Worm (Caenorhabditis elegans) whole organism, L2 larva: ENCODE results near the gene pals-29.
"Not testable (repeated sequence)": the region's sequence is repeated elsewhere in the genome, so short reads cannot be mapped to it uniquely, and the experiment has no call there.

Experiments
- C34F6.9 ChIP-seq: fragments of 150-350 bp; optimal IDR thresholded peaks from 2 replicates; lab custom pipeline; 2014; ENCODE audit warnings: missing biosample characterization, missing genetic modification characterization
- F13H6.1 ChIP-seq: sonication (generic microtip); optimal IDR thresholded peaks from 2 replicates; lab custom pipeline; 2016; ENCODE audit warnings: missing genetic modification characterization, missing compliant biosample characterization
- R02D3.7 ChIP-seq: fragments of 150-350 bp; optimal IDR thresholded peaks from 2 replicates; lab custom pipeline; 2014; ENCODE audit warnings: missing biosample characterization, missing genetic modification characterization
- Y55F3AM.14 ChIP-seq: fragments of 200-800 bp; sonication (Bioruptor generic); optimal IDR thresholded peaks from 2 replicates; lab custom pipeline; 2018; ENCODE audit warnings: mild to moderate bottlenecking, missing genetic modification characterization, missing compliant biosample characterization
- ZK546.5 ChIP-seq: sonication (generic microtip); optimal IDR thresholded peaks from 2 replicates; lab custom pipeline; 2017; ENCODE audit warnings: missing biosample characterization, missing genetic modification characterization
- alr-1 ChIP-seq: fragments of 150-350 bp; optimal IDR thresholded peaks from 2 replicates; lab custom pipeline; 2014; ENCODE audit warnings: missing biosample characterization, missing genetic modification characterization
- aly-2 ChIP-seq: fragments of 150-350 bp; optimal IDR thresholded peaks from 2 replicates; lab custom pipeline; 2014; ENCODE audit warnings: missing biosample characterization, missing genetic modification characterization
- blmp-1 ChIP-seq: sonication (generic microtip); optimal IDR thresholded peaks from 2 replicates; lab custom pipeline; 2017; ENCODE audit warnings: missing genetic modification characterization, mild to moderate bottlenecking, missing compliant biosample characterization, antibody characterized with exemption, moderate library complexity; ENCODE audit not compliant: insufficient read depth
- ceh-16 ChIP-seq: fragments of 150-350 bp; optimal IDR thresholded peaks from 2 replicates; lab custom pipeline; 2014; ENCODE audit warnings: missing biosample characterization, missing genetic modification characterization
- ceh-82 ChIP-seq: fragments of 150-350 bp; optimal IDR thresholded peaks from 2 replicates; lab custom pipeline; 2014; ENCODE audit warnings: missing biosample characterization, missing genetic modification characterization
- crh-2 ChIP-seq: sonication (generic microtip); optimal IDR thresholded peaks from 2 replicates; lab custom pipeline; 2017; ENCODE audit warnings: missing biosample characterization, missing genetic modification characterization
- dmd-4 ChIP-seq: sonication (generic microtip); optimal IDR thresholded peaks from 2 replicates; lab custom pipeline; 2017; ENCODE audit warnings: missing biosample characterization, missing genetic modification characterization
- elt-1 ChIP-seq: fragments of 150-350 bp; optimal IDR thresholded peaks from 2 replicates; lab custom pipeline; 2014; ENCODE audit warnings: missing biosample characterization, missing genetic modification characterization
- elt-3 ChIP-seq: sonication (generic microtip); optimal IDR thresholded peaks from 2 replicates; lab custom pipeline; 2017; ENCODE audit warnings: missing biosample characterization, missing genetic modification characterization
- fos-1 ChIP-seq: fragments of 150-350 bp; optimal IDR thresholded peaks from 2 replicates; lab custom pipeline; 2014; ENCODE audit warnings: missing biosample characterization, missing genetic modification characterization
- lin-13 ChIP-seq: fragments of 150-350 bp; optimal IDR thresholded peaks from 2 replicates; lab custom pipeline; 2014; ENCODE audit warnings: missing biosample characterization, missing genetic modification reagents, missing genetic modification characterization
- lin-39 ChIP-seq: fragments of 150-350 bp; optimal IDR thresholded peaks from 2 replicates; lab custom pipeline; 2014; ENCODE audit warnings: missing biosample characterization, missing genetic modification reagents, missing genetic modification characterization
- lsy-2 ChIP-seq, 2 experiments: fragments of 150-350 bp in 1 of 2; sonication (generic microtip) in 1 of 2; optimal IDR thresholded peaks; 2 replicates each; lab custom pipeline; 2014 to 2017; ENCODE audit warnings: missing biosample characterization in 2 of 2, missing genetic modification characterization in 2 of 2
- mab-5 ChIP-seq: fragments of 150-350 bp; optimal IDR thresholded peaks from 2 replicates; lab custom pipeline; 2014; ENCODE audit warnings: missing biosample characterization, missing genetic modification characterization
- mbf-1 ChIP-seq: sonication (generic microtip); optimal IDR thresholded peaks from 2 replicates; lab custom pipeline; 2017; ENCODE audit warnings: missing biosample characterization, missing genetic modification characterization
- mdl-1 ChIP-seq, 2 experiments: fragments of 150-350 bp in 1 of 2; sonication (generic microtip) in 1 of 2; optimal IDR thresholded peaks; 2 replicates each; lab custom pipeline; 2017; ENCODE audit warnings: missing biosample characterization in 2 of 2, missing genetic modification characterization in 2 of 2
- nhr-10 ChIP-seq: sonication (generic microtip); optimal IDR thresholded peaks from 2 replicates; lab custom pipeline; 2017; ENCODE audit warnings: missing biosample characterization, missing genetic modification characterization
- nhr-11 ChIP-seq: fragments of 150-350 bp; optimal IDR thresholded peaks from 2 replicates; lab custom pipeline; 2014; ENCODE audit warnings: missing biosample characterization, missing genetic modification characterization
- nhr-12 ChIP-seq: fragments of 150-350 bp; optimal IDR thresholded peaks from 2 replicates; lab custom pipeline; 2014; ENCODE audit warnings: missing biosample characterization, missing genetic modification characterization
- nhr-129 ChIP-seq: fragments of 150-350 bp; optimal IDR thresholded peaks from 2 replicates; lab custom pipeline; 2014; ENCODE audit warnings: missing biosample characterization, missing genetic modification characterization
- nhr-21 ChIP-seq: fragments of 150-350 bp; optimal IDR thresholded peaks from 2 replicates; lab custom pipeline; 2014; ENCODE audit warnings: missing biosample characterization, missing genetic modification characterization
- nhr-23 ChIP-seq: fragments of 150-350 bp; optimal IDR thresholded peaks from 2 replicates; lab custom pipeline; 2014; ENCODE audit warnings: missing biosample characterization, missing genetic modification reagents, missing genetic modification characterization
- nhr-237 ChIP-seq: fragments of 150-350 bp; optimal IDR thresholded peaks from 2 replicates; lab custom pipeline; 2014; ENCODE audit warnings: missing biosample characterization, missing genetic modification characterization
- nhr-6 ChIP-seq: fragments of 150-350 bp; optimal IDR thresholded peaks from 2 replicates; lab custom pipeline; 2014; ENCODE audit warnings: missing biosample characterization, missing genetic modification characterization
- nhr-77 ChIP-seq: fragments of 150-350 bp; optimal IDR thresholded peaks from 2 replicates; lab custom pipeline; 2014; ENCODE audit warnings: missing biosample characterization, missing genetic modification characterization
- peb-1 ChIP-seq: fragments of 150-350 bp; optimal IDR thresholded peaks from 2 replicates; lab custom pipeline; 2014; ENCODE audit warnings: missing biosample characterization, missing genetic modification characterization
- skn-1 ChIP-seq: sonication (generic microtip); optimal IDR thresholded peaks from 2 replicates; lab custom pipeline; 2017; ENCODE audit warnings: missing biosample characterization, missing genetic modification characterization
- sma-3 ChIP-seq: sonication (generic microtip); optimal IDR thresholded peaks from 2 replicates; lab custom pipeline; 2016; ENCODE audit warnings: missing genetic modification reagents, missing genetic modification characterization, missing compliant biosample characterization
- sma-9 ChIP-seq, 2 experiments: fragments of 150-350 bp in 1 of 2; sonication (generic microtip) in 1 of 2; optimal IDR thresholded peaks; 2 replicates each; lab custom pipeline; 2014 to 2016; ENCODE audit warnings: missing genetic modification characterization in 2 of 2, mild to moderate bottlenecking in 1 of 2, missing biosample characterization in 1 of 2, missing compliant biosample characterization in 1 of 2, missing genetic modification reagents in 1 of 2, moderate library complexity in 1 of 2
- snpc-4 ChIP-seq: fragments of 150-350 bp; optimal IDR thresholded peaks from 2 replicates; lab custom pipeline; 2014; ENCODE audit warnings: missing biosample characterization, missing genetic modification characterization
- unc-39 ChIP-seq: fragments of 150-350 bp; optimal IDR thresholded peaks from 2 replicates; lab custom pipeline; 2014; ENCODE audit warnings: missing biosample characterization, missing genetic modification characterization
- unc-55 ChIP-seq: fragments of 150-350 bp; sonication (generic microtip); optimal IDR thresholded peaks from 3 replicates; lab custom pipeline; 2014; ENCODE audit warnings: missing biosample characterization, missing genetic modification reagents, missing genetic modification characterization
- unc-62 ChIP-seq: fragments of 150-350 bp; optimal IDR thresholded peaks from 2 replicates; lab custom pipeline; 2014; ENCODE audit warnings: missing biosample characterization, missing genetic modification reagents, missing genetic modification characterization
- zag-1 ChIP-seq: fragments of 150-350 bp; optimal IDR thresholded peaks from 2 replicates; lab custom pipeline; 2014; ENCODE audit warnings: missing biosample characterization, missing genetic modification characterization
- ztf-4 ChIP-seq: fragments of 150-350 bp; optimal IDR thresholded peaks from 2 replicates; lab custom pipeline; 2014; ENCODE audit warnings: missing biosample characterization, missing genetic modification characterization

Gene pals-29

DNA sequence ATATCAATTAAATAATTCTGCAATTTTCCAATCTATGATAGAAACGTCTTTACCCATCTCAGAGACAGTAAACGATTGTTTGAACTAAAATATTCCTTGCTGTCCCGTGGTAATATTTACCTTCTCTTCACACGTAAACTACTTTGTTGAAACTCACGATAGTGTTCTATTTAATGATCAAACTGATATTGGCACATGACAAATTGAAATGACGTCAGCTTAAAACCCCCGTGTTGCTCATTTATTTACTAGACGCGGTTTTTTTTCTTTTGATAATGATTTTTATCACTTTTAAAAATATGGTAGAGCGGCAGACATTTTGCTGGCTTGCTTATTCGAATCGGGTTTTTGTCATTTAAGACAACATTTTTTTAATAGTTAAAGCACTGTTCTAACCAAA lies 19.3 kb upstream of the pals-29 start:
- TF ChIP-seq snpc-4 (tag; lab: Kevin White, UChicago) (peak; percentile 2), nhr-21 (tag; lab: Kevin White, UChicago) (no peak), fos-1 (no peak), crh-2 (tag; lab: Kevin White, UChicago) (peak; percentile 13)
- TF ChIP-seq, all 48 proteins: peak for 2

DNA sequence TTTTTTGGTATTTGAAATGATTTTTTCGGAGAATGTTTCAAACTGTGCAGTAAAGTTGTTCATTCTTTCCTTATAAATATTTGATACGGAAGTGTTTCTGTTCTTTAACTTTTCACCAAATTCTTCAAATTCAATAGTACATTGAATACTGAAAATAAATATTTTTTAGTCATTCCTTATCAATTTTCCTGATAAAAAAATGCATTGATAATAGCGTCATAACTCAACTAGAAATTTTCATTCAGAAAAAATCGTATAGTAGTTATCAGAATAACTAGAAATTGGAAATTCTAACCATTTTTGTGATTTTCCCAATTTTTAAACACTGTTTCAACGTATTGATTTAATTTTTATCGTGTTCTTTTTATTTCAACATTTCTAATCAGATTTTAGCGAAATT lies 16.9 kb upstream of the pals-29 start:
- TF ChIP-seq ZK546.5 (tag; lab: Kevin White, UChicago) (no peak), mab-5 (no peak), nhr-129 (no peak), fos-1 (peak; percentile 51)
- TF ChIP-seq, all 48 proteins: peak for 1

DNA sequence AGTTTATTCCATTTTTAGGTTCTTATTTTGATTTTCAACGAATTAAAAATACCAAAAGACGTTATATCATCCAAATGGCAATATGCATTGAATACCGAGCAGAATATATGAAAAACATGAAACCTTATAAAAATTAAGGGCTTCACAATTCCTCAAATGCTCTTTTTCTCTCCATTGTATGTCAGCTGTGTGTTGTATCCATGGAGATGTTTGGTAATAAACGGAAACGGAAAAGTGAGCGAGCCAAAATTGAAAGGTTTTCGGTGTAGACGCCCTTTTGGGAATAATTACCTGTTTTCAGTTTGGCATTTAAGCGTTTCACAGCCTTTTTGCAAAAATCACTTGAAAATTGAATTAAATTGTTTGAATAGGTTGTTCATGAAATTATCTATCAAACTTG lies 15.2 kb upstream of the pals-29 start:
- TF ChIP-seq ztf-4 (tag; lab: Kevin White, UChicago): no peak
- TF ChIP-seq Y55F3AM.14: no peak
- no peak for TF ChIP-seq nhr-77 (tag; lab: Kevin White, UChicago)
- no peak for TF ChIP-seq nhr-10 (tag; lab: Kevin White, UChicago)
- no peak for TF ChIP-seq nhr-6 (tag; lab: Kevin White, UChicago)
- TF ChIP-seq ceh-82 (tag; lab: Kevin White, UChicago): no peak
- no peak for TF ChIP-seq sma-9 (GFP tag; optimal IDR thresholded peaks at IDR 0.05; lab: Kevin White, UChicago)
- TF ChIP-seq sma-9 (tag; optimal IDR thresholded peaks at IDR 0.05; lab: Kevin White, UChicago): no peak
- TF ChIP-seq fos-1: no peak
- no peak for TF ChIP-seq F13H6.1

DNA sequence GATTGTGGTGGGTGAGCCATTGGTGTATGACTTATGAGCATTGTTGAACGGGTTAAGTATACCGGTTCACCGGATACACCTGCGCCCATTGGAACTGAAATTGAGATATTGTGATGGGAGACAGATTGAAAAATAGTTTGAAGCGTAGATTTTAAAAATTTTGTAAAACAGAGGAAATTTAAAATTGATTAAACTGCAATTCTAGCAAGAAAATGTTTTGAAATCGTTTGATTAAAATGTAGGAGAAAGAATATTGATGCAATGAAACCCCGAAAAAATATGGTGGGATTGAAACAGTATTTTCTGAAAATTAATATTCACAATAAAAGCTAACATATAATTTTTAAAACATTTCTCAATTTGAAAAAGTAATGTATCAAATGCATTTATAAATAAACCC lies 12.4 kb upstream of the pals-29 start, which contains the start of gene Y57G11B.6:
TSS of gene Y57G11B.6 (minus strand) at position 101 of the 400 bp plus-strand sequence.
- TF ChIP-seq peb-1 (tag; lab: Kevin White, UChicago) (no peak), C34F6.9 (tag; lab: Kevin White, UChicago) (no peak), nhr-12 (no peak), zag-1 (tag; lab: Kevin White, UChicago) (no peak), R02D3.7 (no peak), lsy-2 (tag; optimal IDR thresholded peaks at IDR 0.05; lab: Kevin White, UChicago) (no peak), nhr-237 (tag; lab: Kevin White, UChicago) (no peak), ZK546.5 (tag; lab: Kevin White, UChicago) (no peak), unc-55 (GFP tag; lab: Kevin White, UChicago) (no peak), elt-1 (tag; lab: Kevin White, UChicago) (no peak), elt-3 (no peak), nhr-11 (tag; lab: Kevin White, UChicago) (no peak), nhr-6 (tag; lab: Kevin White, UChicago) (no peak), nhr-77 (tag; lab: Kevin White, UChicago) (no peak), unc-62 (no peak), lin-13 (no peak), F13H6.1 (no peak), nhr-23 (tag; lab: Kevin White, UChicago) (no peak), mbf-1 (tag; lab: Kevin White, UChicago) (no peak), lin-39 (tag; lab: Kevin White, UChicago) (no peak)

DNA sequence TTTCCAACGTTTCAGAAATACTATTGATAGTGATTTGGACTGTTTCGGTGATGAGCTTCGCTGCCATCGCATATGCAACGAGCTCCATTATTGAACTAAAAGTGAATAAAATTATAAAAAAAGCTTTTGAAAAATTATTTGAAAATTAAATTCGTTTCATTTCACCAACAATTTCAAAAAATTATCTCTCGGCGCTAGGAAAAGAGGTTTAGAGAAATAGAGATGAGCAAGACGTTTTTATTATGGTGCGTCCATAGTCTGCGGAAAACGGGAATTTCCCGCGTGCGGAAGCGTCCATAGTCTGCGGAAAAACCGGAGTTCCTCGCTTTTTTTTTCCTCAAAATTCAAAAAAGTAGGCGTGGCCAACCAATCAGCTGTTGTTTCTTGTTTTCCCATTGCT lies 9.5 kb upstream of the pals-29 start, which contains the start of gene pals-30:
TSS of gene pals-30 (minus strand) at position 101 of the 400 bp plus-strand sequence.
- not testable (repeated sequence) for TF ChIP-seq nhr-12; dmd-4 (tag; lab: Kevin White, UChicago); skn-1 (tag; lab: Kevin White, UChicago)

DNA sequence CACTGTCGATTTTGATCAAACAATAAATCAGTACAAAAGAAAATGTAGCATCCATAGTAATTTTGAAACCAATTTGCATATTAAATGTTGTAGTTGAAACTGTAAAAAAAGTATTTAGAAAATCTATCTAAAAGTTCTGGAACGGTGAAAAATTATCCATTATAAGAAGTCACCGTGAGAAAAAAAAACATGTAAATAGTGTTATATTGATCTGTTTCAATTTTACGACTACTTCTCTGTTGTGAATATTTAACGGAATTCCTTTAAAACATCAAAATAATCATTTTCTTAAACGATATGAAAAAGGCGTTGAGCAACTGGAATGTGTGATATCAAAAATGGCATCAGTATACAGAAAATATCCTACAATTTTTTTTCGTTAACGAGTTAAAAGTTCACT lies 6.9 kb upstream of the pals-29 start, which contains the start of gene T27E7.9:
TSS of gene T27E7.9 (minus strand) at position 101 of the 400 bp plus-strand sequence.
- TF ChIP-seq snpc-4 (tag; lab: Kevin White, UChicago): no peak
- TF ChIP-seq ceh-16: no peak
- TF ChIP-seq mab-5: no peak
- TF ChIP-seq mdl-1 (tag; optimal IDR thresholded peaks at IDR 0.05; lab: Kevin White, UChicago): no peak
- TF ChIP-seq aly-2 (tag; lab: Kevin White, UChicago): no peak
- TF ChIP-seq unc-39 (tag; lab: Kevin White, UChicago): no peak
- TF ChIP-seq sma-3 (GFP tag; lab: Kevin White, UChicago): no peak
- TF ChIP-seq blmp-1 (tag; lab: Kevin White, UChicago): no peak
- no peak for TF ChIP-seq alr-1 (tag; lab: Kevin White, UChicago)
- no peak for TF ChIP-seq mbf-1 (tag; lab: Kevin White, UChicago)
- TF ChIP-seq nhr-12: no peak
- TF ChIP-seq nhr-21 (tag; lab: Kevin White, UChicago): no peak
- TF ChIP-seq unc-62: no peak
- no peak for TF ChIP-seq peb-1 (tag; lab: Kevin White, UChicago)
